Worm (Caenorhabditis elegans) whole organism, young adult: ENCODE measurements around the gene abi-1.

Experiments
- F10E7.11 ChIP-seq: sonication (generic microtip); optimal IDR thresholded peaks from 2 replicates; lab custom pipeline; 2017; ENCODE audit warnings: mild to moderate bottlenecking, missing genetic modification characterization, moderate library complexity, missing compliant biosample characterization
- F23B12.7 ChIP-seq: sonication (generic microtip); optimal IDR thresholded peaks from 2 replicates; lab custom pipeline; 2017; ENCODE audit warnings: missing genetic modification characterization, mild to moderate bottlenecking, missing compliant biosample characterization, antibody characterized with exemption, moderate library complexity; ENCODE audit not compliant: insufficient read depth
- F33H1.4 ChIP-seq: fragments of 200-800 bp; sonication (Bioruptor generic); IDR thresholded peaks from 2 replicates; pipeline ENCODE4 v1.3.6; 2022; ENCODE audit warnings: missing genetic modification reagents, missing genetic modification characterization, missing compliant biosample characterization
- F37B4.10 ChIP-seq: fragments of 200-800 bp; sonication (Bioruptor generic); IDR thresholded peaks from 2 replicates; pipeline ENCODE4 v1.3.6; 2022; ENCODE audit warnings: missing genetic modification characterization, missing compliant biosample characterization
- F49E8.2 ChIP-seq: sonication (generic microtip); optimal IDR thresholded peaks from 3 replicates; lab custom pipeline; 2017; ENCODE audit warnings: missing genetic modification characterization, mild to moderate bottlenecking, missing compliant biosample characterization, antibody characterized with exemption, moderate library complexity; ENCODE audit not compliant: insufficient read depth
- F57C9.4 ChIP-seq: sonication (generic microtip); optimal IDR thresholded peaks from 2 replicates; lab custom pipeline; 2017; ENCODE audit warnings: mild to moderate bottlenecking, missing genetic modification characterization, missing compliant biosample characterization
- K11D2.4 ChIP-seq: fragments of 200-800 bp; sonication (Bioruptor generic); IDR thresholded peaks from 2 replicates; pipeline ENCODE4 v1.3.6; 2022; ENCODE audit warnings: missing genetic modification reagents, missing genetic modification characterization, missing compliant biosample characterization
- K12H6.12 ChIP-seq: fragments of 200-800 bp; sonication (Bioruptor generic); optimal IDR thresholded peaks from 2 replicates; lab custom pipeline; 2018; ENCODE audit warnings: mild to moderate bottlenecking, missing genetic modification characterization, missing compliant biosample characterization
- T26A5.8 ChIP-seq: sonication (generic microtip); optimal IDR thresholded peaks from 2 replicates; lab custom pipeline; 2016; ENCODE audit warnings: missing genetic modification characterization, missing compliant biosample characterization
- Y79H2A.3 ChIP-seq: fragments of 200-800 bp; sonication (Bioruptor generic); conservative IDR thresholded peaks from 2 replicates; pipeline ENCODE4 v1.3.6; 2022; ENCODE audit warnings: missing genetic modification reagents, missing genetic modification characterization, missing compliant biosample characterization
- ZK185.1 ChIP-seq: sonication (generic microtip); optimal IDR thresholded peaks from 2 replicates; lab custom pipeline; 2016; ENCODE audit warnings: mild to moderate bottlenecking, missing genetic modification characterization, missing compliant biosample characterization; ENCODE audit not compliant: poor library complexity, severe bottlenecking
- aptf-2 ChIP-seq: fragments of 200-800 bp; sonication (Bioruptor generic); conservative IDR thresholded peaks from 2 replicates; pipeline ENCODE4 v1.3.6; 2022; ENCODE audit warnings: missing genetic modification reagents, missing genetic modification characterization, missing compliant biosample characterization
- atf-7 ChIP-seq: sonication (generic microtip); optimal IDR thresholded peaks from 2 replicates; lab custom pipeline; 2017; ENCODE audit warnings: mild to moderate bottlenecking, missing genetic modification characterization, missing compliant biosample characterization
- attf-3 ChIP-seq: fragments of 200-800 bp; sonication (Bioruptor generic); conservative IDR thresholded peaks from 2 replicates; pipeline ENCODE4 v1.3.6; 2022; ENCODE audit warnings: missing genetic modification reagents, missing genetic modification characterization, missing compliant biosample characterization
- attf-5 ChIP-seq: fragments of 200-800 bp; sonication (Bioruptor generic); optimal IDR thresholded peaks from 2 replicates; lab custom pipeline; 2018; ENCODE audit warnings: mild to moderate bottlenecking, missing genetic modification characterization, missing compliant biosample characterization
- cebp-1 ChIP-seq, 2 experiments: fragments of 200-800 bp in 1 of 2; sonication (Bioruptor generic) in 1 of 2; sonication (generic microtip) in 1 of 2; IDR thresholded peaks in 1 of 2; optimal IDR thresholded peaks in 1 of 2; 2 replicates each; pipeline versions ENCODE4 v1.3.6 to Lab custom; 2017 to 2022; ENCODE audit warnings: missing compliant biosample characterization in 2 of 2, missing genetic modification characterization in 2 of 2, mild to moderate bottlenecking in 1 of 2, missing genetic modification reagents in 1 of 2, moderate library complexity in 1 of 2
- ceh-40 ChIP-seq: fragments of 200-800 bp; sonication (Bioruptor generic); IDR thresholded peaks from 2 replicates; pipeline ENCODE4 v1.3.6; 2022; ENCODE audit warnings: missing genetic modification characterization, missing compliant biosample characterization
- dox-1 ChIP-seq: fragments of 200-800 bp; sonication (Bioruptor generic); IDR thresholded peaks from 2 replicates; pipeline ENCODE4 v1.3.6; 2022; ENCODE audit warnings: missing genetic modification reagents, missing genetic modification characterization, missing compliant biosample characterization
- dpl-1 ChIP-seq: fragments of 150-350 bp; optimal IDR thresholded peaks from 2 replicates; lab custom pipeline; 2014; ENCODE audit warnings: missing biosample characterization, missing genetic modification reagents, missing genetic modification characterization
- hmg-1.2 ChIP-seq: fragments of 200-800 bp; sonication (Bioruptor generic); IDR thresholded peaks from 2 replicates; pipeline ENCODE4 v1.3.6; 2022; ENCODE audit warnings: missing genetic modification reagents, missing genetic modification characterization, missing compliant biosample characterization
- hsf-1 ChIP-seq: fragments of 200-800 bp; sonication (Bioruptor generic); IDR thresholded peaks from 2 replicates; pipeline ENCODE4 v1.3.6; 2022; ENCODE audit warnings: missing genetic modification reagents, missing genetic modification characterization, missing compliant biosample characterization
- lag-1 ChIP-seq: fragments of 200-800 bp; sonication (Bioruptor generic); IDR thresholded peaks from 2 replicates; pipeline ENCODE4 v1.3.6; 2022; ENCODE audit warnings: missing genetic modification reagents, missing genetic modification characterization, missing compliant biosample characterization
- lin-54 ChIP-seq: fragments of 200-800 bp; sonication (Bioruptor generic); optimal IDR thresholded peaks from 2 replicates; lab custom pipeline; 2018; ENCODE audit warnings: mild to moderate bottlenecking, missing genetic modification characterization, missing compliant biosample characterization
- lsl-1 ChIP-seq: fragments of 200-800 bp; sonication (Bioruptor generic); optimal IDR thresholded peaks from 2 replicates; lab custom pipeline; 2018; ENCODE audit warnings: mild to moderate bottlenecking, missing genetic modification characterization, moderate library complexity, missing compliant biosample characterization
- madf-10 ChIP-seq: sonication (generic microtip); optimal IDR thresholded peaks from 2 replicates; lab custom pipeline; 2016; ENCODE audit warnings: mild to moderate bottlenecking, missing genetic modification characterization, missing compliant biosample characterization
- madf-6 ChIP-seq: fragments of 200-800 bp; sonication (Bioruptor generic); IDR thresholded peaks from 2 replicates; pipeline ENCODE4 v1.3.6; 2022; ENCODE audit warnings: missing genetic modification reagents, missing genetic modification characterization, missing compliant biosample characterization
- madf-8 ChIP-seq: fragments of 200-800 bp; sonication (Bioruptor generic); conservative IDR thresholded peaks from 2 replicates; pipeline ENCODE4 v1.3.6; 2022; ENCODE audit warnings: missing genetic modification reagents, missing genetic modification characterization, missing compliant biosample characterization
- nhr-80 ChIP-seq: sonication (generic microtip); optimal IDR thresholded peaks from 2 replicates; lab custom pipeline; 2016; ENCODE audit warnings: missing genetic modification characterization, missing compliant biosample characterization
- nhr-90 ChIP-seq: sonication (generic microtip); optimal IDR thresholded peaks from 2 replicates; lab custom pipeline; 2016; ENCODE audit warnings: missing genotype, mild to moderate bottlenecking, missing genetic modification characterization, missing compliant biosample characterization
- pbrm-1 ChIP-seq: fragments of 200-800 bp; sonication (Bioruptor generic); IDR thresholded peaks from 2 replicates; pipeline ENCODE4 v1.3.6; 2022; ENCODE audit warnings: missing genetic modification reagents, missing genetic modification characterization, missing compliant biosample characterization
- sptf-2 ChIP-seq: fragments of 200-800 bp; sonication (Bioruptor generic); optimal IDR thresholded peaks from 2 replicates; lab custom pipeline; 2018; ENCODE audit warnings: mild to moderate bottlenecking, missing genetic modification characterization, missing compliant biosample characterization
- unc-130 ChIP-seq: sonication (generic microtip); optimal IDR thresholded peaks from 2 replicates; lab custom pipeline; 2016; ENCODE audit warnings: missing genetic modification reagents, missing genetic modification characterization, missing compliant biosample characterization
- ztf-18 ChIP-seq: sonication (generic microtip); optimal IDR thresholded peaks from 2 replicates; lab custom pipeline; 2016; ENCODE audit warnings: missing genotype, mild to moderate bottlenecking, missing genetic modification characterization, missing compliant biosample characterization
- ztf-6 ChIP-seq: fragments of 200-800 bp; sonication (Bioruptor generic); IDR thresholded peaks from 2 replicates; pipeline ENCODE4 v1.3.6; 2022; ENCODE audit warnings: missing genetic modification reagents, missing genetic modification characterization, missing compliant biosample characterization

abi-1 gene

ce11 chrIII:5697963-5698730 lies 5.6 kb upstream of the abi-1 start, which contains the start of the genes lgg-3 and rgs-5 (continued):
- TF ChIP-seq F33H1.4 (peak; percentile 85), Y79H2A.3 (GFP tag; lab: Robert Waterston, UW) (no peak), dpl-1 (GFP tag; lab: Kevin White, UChicago) (peak; percentile 14)

DNA sequence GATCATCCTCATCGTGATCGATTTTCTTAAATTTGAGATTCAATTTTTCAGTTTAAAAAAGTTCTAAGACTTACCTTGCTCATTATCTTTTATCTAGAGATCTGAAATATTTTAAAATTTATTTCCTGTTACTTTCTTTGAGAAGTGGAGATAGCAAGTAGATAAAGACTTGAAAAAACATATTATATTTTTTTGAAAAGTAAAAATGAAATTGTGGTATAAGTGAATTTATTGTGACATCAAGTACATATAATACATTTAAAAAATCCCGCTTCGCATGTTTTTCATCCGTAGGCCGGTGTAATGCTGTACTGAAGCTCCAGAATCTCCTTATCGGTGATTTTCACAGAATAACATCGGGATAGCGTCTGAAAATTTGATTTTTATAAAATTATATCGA lies 4.7 kb upstream of the abi-1 start, which contains the start of gene B0336.7:
TSS of gene B0336.7 (minus strand) at position 101 of the 400 bp plus-strand sequence.
- TF ChIP-seq dpl-1 (GFP tag; lab: Kevin White, UChicago) (no peak), F49E8.2 (tag; lab: Kevin White, UChicago) (no peak), dox-1 (GFP tag; lab: Robert Waterston, UW) (no peak), pbrm-1 (GFP tag; lab: Robert Waterston, UW) (no peak), ztf-18 (tag; lab: Kevin White, UChicago) (no peak), aptf-2 (no peak), lin-54 (GFP tag; lab: Kevin White, UChicago) (no peak), K11D2.4 (GFP tag; lab: Robert Waterston, UW) (no peak)

DNA sequence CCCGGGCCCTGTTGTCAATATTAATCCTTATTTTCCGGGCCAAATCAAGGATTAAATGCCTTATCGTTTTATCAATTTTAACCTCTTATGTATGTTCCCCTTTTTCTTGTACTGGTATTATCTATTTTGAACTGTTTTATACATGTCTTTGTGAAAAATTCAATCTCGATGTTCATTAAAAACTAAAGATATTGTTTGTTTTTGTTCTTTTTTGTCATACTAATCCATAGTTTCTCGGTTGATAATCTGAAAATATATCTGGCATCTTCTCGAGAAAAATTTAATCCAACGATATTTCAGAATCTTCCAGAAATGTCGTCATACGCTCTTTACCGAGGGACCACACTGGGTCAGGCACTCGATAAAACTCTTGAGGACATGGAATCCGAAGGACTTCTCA lies 1.2 kb upstream of the abi-1 start, which contains the start of gene B0336.13:
TSS of gene B0336.13 (plus strand) at position 301 of the 400 bp plus-strand sequence.
- TF ChIP-seq hsf-1 (GFP tag; lab: Robert Waterston, UW) (0 out of 2 replicates have a peak, but pooled peaks have one; percentile 46), lsl-1 (GFP tag; lab: Kevin White, UChicago) (no peak), pbrm-1 (GFP tag; lab: Robert Waterston, UW) (no peak), atf-7 (tag; lab: Kevin White, UChicago) (no peak), F23B12.7 (tag; lab: Kevin White, UChicago) (no peak), madf-6 (peak; percentile 15; the same call in 1 of the 2 replicates), madf-8 (no peak)

- TF ChIP-seq ztf-6, result no peak
- TF ChIP-seq ceh-40 (GFP tag; lab: Robert Waterston, UW), result no peak
- no peak for TF ChIP-seq nhr-90 (tag; lab: Kevin White, UChicago)
- TF ChIP-seq T26A5.8 (tag; lab: Kevin White, UChicago), result no peak
- no peak for TF ChIP-seq sptf-2 (GFP tag; lab: Kevin White, UChicago)
- TF ChIP-seq attf-5 (GFP tag; lab: Kevin White, UChicago), result no peak
- no peak for TF ChIP-seq lag-1 (GFP tag; lab: Robert Waterston, UW)
- TF ChIP-seq F57C9.4 (tag; lab: Kevin White, UChicago), result no peak
- no peak for TF ChIP-seq K11D2.4 (GFP tag; lab: Robert Waterston, UW)
- TF ChIP-seq madf-10 (tag; lab: Kevin White, UChicago), result no peak
- no peak for TF ChIP-seq hmg-1.2 (GFP tag; lab: Robert Waterston, UW)
- no peak for TF ChIP-seq F10E7.11
- TF ChIP-seq, all 124 proteins: peak for 0
Observed at ce11 chrIII:5691826-5692225, 714 bp downstream of the abi-1 start.

- TF ChIP-seq attf-5 (GFP tag; lab: Kevin White, UChicago) (peak; percentile 5), K12H6.12 (tag; lab: Kevin White, UChicago) (peak; percentile 47), ZK185.1 (peak; percentile 6), nhr-80 (tag; lab: Kevin White, UChicago) (peak; percentile 40), hmg-1.2 (GFP tag; lab: Robert Waterston, UW) (peak; percentile 44; the same call in 1 of the 2 replicates), F37B4.10 (no peak), attf-3 (0 out of 2 replicates have a peak, but pooled peaks have one; percentile 13), cebp-1 (GFP tag; IDR thresholded peaks at IDR 0.05; lab: Robert Waterston, UW) (no peak), cebp-1 (tag; optimal IDR thresholded peaks at IDR 0.05; lab: Kevin White, UChicago) (peak; percentile 67), unc-130 (GFP tag; lab: Kevin White, UChicago) (no peak)
Observed at ce11 chrIII:5688246-5688645, 4.3 kb downstream of the abi-1 start.
